Fruit fly (Drosophila melanogaster): ENCODE results near the gene CarT.

The CarT gene

DNA sequence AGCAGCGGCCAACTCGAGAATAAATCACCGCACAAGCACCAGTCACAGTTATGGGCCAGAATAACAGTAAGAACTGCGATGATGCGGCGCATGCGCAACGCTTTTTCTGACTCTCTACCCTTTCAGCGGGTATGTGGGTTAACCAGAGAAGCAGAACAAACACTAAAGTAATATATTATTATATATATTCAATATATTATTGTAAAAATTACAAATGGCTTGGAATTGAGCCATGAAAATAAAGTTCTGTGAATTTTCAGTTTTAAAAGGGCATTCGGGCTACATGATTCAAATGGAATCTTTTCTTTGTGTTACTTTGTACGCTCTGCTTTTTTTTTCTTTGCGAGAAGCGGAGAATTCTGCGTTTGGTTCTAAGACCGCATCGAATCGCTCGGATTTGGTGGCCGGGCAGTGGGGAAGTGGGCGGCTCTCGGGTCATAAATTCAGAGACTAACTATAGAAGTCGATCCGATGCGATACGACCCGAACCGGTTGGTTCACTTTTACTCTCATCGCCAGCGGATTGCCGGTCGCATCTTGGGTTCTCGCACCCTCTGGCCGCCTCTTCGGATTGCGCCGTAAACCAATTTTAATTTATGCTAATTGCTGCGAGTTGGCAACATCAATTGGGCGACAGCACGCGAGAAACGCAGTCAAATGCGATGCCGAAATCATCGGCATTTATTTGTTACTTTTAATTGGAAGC, 29.4 kb downstream of the CarT start (continued):
- peak in 1 of 2 experiments; percentile 1 for TF ChIP-seq dl (GFP tag; optimal IDR thresholded peaks at IDR 0.05; ENCODE audit: insufficient read depth in 1 of 2, partially characterized antibody in 2 of 2)
- no peak for TF ChIP-seq lola (GFP tag; optimal IDR thresholded peaks at IDR 0.05)
- TF ChIP-seq Abd-B (GFP tag; optimal IDR thresholded peaks at IDR 0.05): no peak
- TF ChIP-seq rgr (GFP tag; optimal IDR thresholded peaks at IDR 0.05): peak; percentile 87
- no peak for TF ChIP-seq Hr78 (GFP tag; optimal IDR thresholded peaks at IDR 0.05)

DNA sequence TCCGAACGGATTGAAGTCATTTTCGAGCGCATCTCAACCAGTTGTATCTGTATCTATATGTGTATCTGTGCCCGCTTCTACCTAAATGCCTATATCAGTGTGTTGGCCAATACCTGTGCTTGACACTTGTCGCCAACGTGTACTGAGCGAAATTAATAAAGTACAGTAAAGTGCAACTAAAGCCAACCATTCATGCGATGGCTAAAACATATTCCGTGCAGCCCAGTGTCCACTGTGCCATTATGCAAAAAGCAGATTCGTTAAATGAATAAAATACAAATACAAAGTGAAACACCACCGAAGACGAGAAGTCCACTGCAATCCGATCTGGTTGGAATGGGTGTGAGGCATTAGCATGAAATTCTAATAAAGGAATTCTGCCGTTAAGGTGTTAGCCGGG, 35.0 kb downstream of the CarT start:
- TF ChIP-seq HLH106 (tag; optimal IDR thresholded peaks at IDR 0.05) (no peak), dmrt93B (GFP tag; optimal IDR thresholded peaks at IDR 0.05) (no peak), dl (GFP tag; optimal IDR thresholded peaks at IDR 0.05; ENCODE audit: insufficient read depth in 1 of 2, partially characterized antibody in 2 of 2) (no peak), OdsH (GFP tag; optimal IDR thresholded peaks at IDR 0.05) (peak; percentile 2), Dif (GFP tag; optimal IDR thresholded peaks at IDR 0.05; ENCODE audit: partially characterized antibody) (no peak), Vsx2 (GFP tag; optimal IDR thresholded peaks at IDR 0.05; ENCODE audit: partially characterized antibody) (no peak), jim (GFP tag; optimal IDR thresholded peaks at IDR 0.05) (no peak), Jra (GFP tag; optimal IDR thresholded peaks at IDR 0.05) (no peak), Sp1 (GFP tag; optimal IDR thresholded peaks at IDR 0.05) (no peak), woc (GFP tag; optimal IDR thresholded peaks at IDR 0.05) (peak; percentile 18), fru (GFP tag; optimal IDR thresholded peaks at IDR 0.05) (peak; percentile 50), rgr (GFP tag; optimal IDR thresholded peaks at IDR 0.05) (peak; percentile 34), sv (GFP tag; optimal IDR thresholded peaks at IDR 0.05) (no peak), Mio (GFP tag; optimal IDR thresholded peaks at IDR 0.05) (no peak), sage (GFP tag; optimal IDR thresholded peaks at IDR 0.05) (no peak), CrebA (GFP tag; optimal IDR thresholded peaks at IDR 0.05; ENCODE audit: borderline replicate concordance) (no peak), tai (GFP tag; optimal IDR thresholded peaks at IDR 0.05) (no peak), Hnf4 (GFP tag; optimal IDR thresholded peaks at IDR 0.05) (no peak), Myc (optimal IDR thresholded peaks at IDR 0.05) (no peak), br (GFP tag; optimal IDR thresholded peaks at IDR 0.05) (peak; percentile 40), ey (GFP tag; optimal IDR thresholded peaks at IDR 0.05) (peak; percentile 45), GATAd (GFP tag; optimal IDR thresholded peaks at IDR 0.05) (no peak), h (GFP tag; optimal IDR thresholded peaks at IDR 0.05) (peak; percentile 54), psq (GFP tag; optimal IDR thresholded peaks at IDR 0.05) (no peak), foxo (GFP tag; optimal IDR thresholded peaks at IDR 0.05) (no peak), CG9705 (GFP tag; optimal IDR thresholded peaks at IDR 0.05) (no peak), N (GFP tag; optimal IDR thresholded peaks at IDR 0.05) (no peak), Hr78 (GFP tag; optimal IDR thresholded peaks at IDR 0.05) (no peak), usp (GFP tag; optimal IDR thresholded peaks at IDR 0.05) (no peak), Rel (GFP tag; optimal IDR thresholded peaks at IDR 0.05) (no peak), Rel (tag; optimal IDR thresholded peaks at IDR 0.05) (no peak), pan (optimal IDR thresholded peaks at IDR 0.05) (no peak), Abd-B (GFP tag; optimal IDR thresholded peaks at IDR 0.05) (no peak), Hr83 (GFP tag; optimal IDR thresholded peaks at IDR 0.05; ENCODE audit: poor library complexity, severe bottlenecking) (peak; percentile 11)

DNA sequence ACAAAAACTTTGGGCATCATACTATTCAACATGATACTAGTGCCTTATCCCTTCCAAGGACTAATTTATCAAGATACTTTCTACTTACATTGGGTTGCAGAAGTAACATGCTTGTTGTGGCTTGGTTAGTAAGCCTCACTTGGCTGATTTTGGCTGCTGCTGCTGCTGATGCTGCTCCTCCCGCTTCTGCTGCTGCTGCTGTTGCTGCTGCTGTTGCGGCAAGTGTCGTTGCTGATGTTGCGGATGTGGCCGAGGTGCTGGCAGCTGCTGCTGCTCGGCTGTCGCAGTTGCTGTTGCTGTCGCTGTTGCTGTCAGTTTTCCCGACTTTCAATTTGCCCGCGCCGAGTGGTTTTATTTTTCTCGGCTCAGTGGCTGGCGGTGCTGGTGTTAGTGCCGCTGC, 40.0 kb downstream of the CarT start:
- TF ChIP-seq Mio (GFP tag; optimal IDR thresholded peaks at IDR 0.05) (no peak), Hr83 (GFP tag; optimal IDR thresholded peaks at IDR 0.05; ENCODE audit: poor library complexity, severe bottlenecking) (no peak), GATAd (GFP tag; optimal IDR thresholded peaks at IDR 0.05) (no peak), Dfd (GFP tag; optimal IDR thresholded peaks at IDR 0.05) (peak; percentile 91), rgr (GFP tag; optimal IDR thresholded peaks at IDR 0.05) (no peak), Abd-B (GFP tag; optimal IDR thresholded peaks at IDR 0.05) (no peak), psq (GFP tag; optimal IDR thresholded peaks at IDR 0.05) (no peak), foxo (GFP tag; optimal IDR thresholded peaks at IDR 0.05) (no peak)

Data from whole organism, wandering third instar larva.